Worm (Caenorhabditis elegans) whole organism, L4 larva: ENCODE measurements around the gene M176.5.

ENCODE experiments used
- F10B5.3 ChIP-seq: sonication (generic microtip); optimal IDR thresholded peaks from 2 replicates; lab custom pipeline; 2016; ENCODE audit warnings: mild to moderate bottlenecking, missing genetic modification characterization, missing compliant biosample characterization
- F37D6.2 ChIP-seq: sonication (generic microtip); optimal IDR thresholded peaks from 2 replicates; lab custom pipeline; 2016; ENCODE audit warnings: mild to moderate bottlenecking, missing genetic modification characterization, missing compliant biosample characterization
- F49E8.2 ChIP-seq: sonication (generic microtip); optimal IDR thresholded peaks from 2 replicates; lab custom pipeline; 2016; ENCODE audit warnings: missing compliant biosample characterization, mild to moderate bottlenecking, missing genetic modification characterization, borderline replicate concordance
- R02D3.7 ChIP-seq: fragments of 150-350 bp; sonication (generic microtip); optimal IDR thresholded peaks from 3 replicates; lab custom pipeline; 2014; ENCODE audit warnings: missing biosample characterization, missing genetic modification characterization
- Y48G9A.11 ChIP-seq: fragments of 200-800 bp; sonication (Bioruptor generic); IDR thresholded peaks from 2 replicates; pipeline ENCODE4 v1.3.6; 2022; ENCODE audit warnings: missing genetic modification reagents, missing genetic modification characterization, missing compliant biosample characterization
- Y5F2A.4 ChIP-seq: fragments of 200-800 bp; sonication (Bioruptor generic); optimal IDR thresholded peaks from 2 replicates; lab custom pipeline; 2018; ENCODE audit warnings: mild to moderate bottlenecking, missing genetic modification characterization, missing compliant biosample characterization
- Y75B8A.6 ChIP-seq: fragments of 200-800 bp; sonication (Bioruptor generic); IDR thresholded peaks from 2 replicates; pipeline ENCODE4 v1.3.6; 2022; ENCODE audit warnings: missing genetic modification reagents, missing genetic modification characterization, missing compliant biosample characterization
- ZK546.5 ChIP-seq, 2 experiments: sonication (generic microtip); optimal IDR thresholded peaks; 2 replicates each; lab custom pipeline; 2017; ENCODE audit warnings: missing biosample characterization in 2 of 2, missing genetic modification characterization in 2 of 2
- aly-2 ChIP-seq: sonication (generic microtip); optimal IDR thresholded peaks from 2 replicates; lab custom pipeline; 2018; ENCODE audit warnings: missing biosample characterization, missing genetic modification characterization
- ces-1 ChIP-seq: fragments of 150-350 bp; sonication (generic microtip); optimal IDR thresholded peaks from 4 replicates; lab custom pipeline; 2014; ENCODE audit warnings: missing biosample characterization, missing genetic modification reagents, missing genetic modification characterization
- daf-12 ChIP-seq: fragments of 150-350 bp; optimal IDR thresholded peaks from 2 replicates; lab custom pipeline; 2014; ENCODE audit warnings: missing biosample characterization, missing genetic modification reagents, missing genetic modification characterization
- daf-8 ChIP-seq: fragments of 200-800 bp; sonication (Bioruptor generic); IDR thresholded peaks from 2 replicates; pipeline ENCODE4 v1.3.6; 2022; ENCODE audit warnings: missing genetic modification characterization, missing compliant biosample characterization
- dmd-8 ChIP-seq: fragments of 200-800 bp; sonication (Bioruptor generic); IDR thresholded peaks from 2 replicates; pipeline ENCODE4 v1.3.6; 2022; ENCODE audit warnings: missing genetic modification characterization, missing compliant biosample characterization
- egl-27 ChIP-seq: sonication (generic microtip); optimal IDR thresholded peaks from 3 replicates; lab custom pipeline; 2017; ENCODE audit warnings: missing biosample characterization, missing genetic modification reagents, missing genetic modification characterization
- egl-43 ChIP-seq: fragments of 200-800 bp; sonication (Bioruptor generic); IDR thresholded peaks from 2 replicates; pipeline ENCODE4 v1.3.6; 2022; ENCODE audit warnings: missing genetic modification reagents, missing genetic modification characterization, missing compliant biosample characterization
- fkh-10 ChIP-seq: fragments of 150-350 bp; optimal IDR thresholded peaks from 2 replicates; lab custom pipeline; 2014; ENCODE audit warnings: missing biosample characterization, missing genetic modification reagents, missing genetic modification characterization
- fos-1 ChIP-seq: fragments of 150-350 bp; optimal IDR thresholded peaks from 2 replicates; lab custom pipeline; 2014; ENCODE audit warnings: missing biosample characterization, missing genetic modification characterization
- hif-1 ChIP-seq, 2 experiments: sonication (generic microtip); optimal IDR thresholded peaks; 2 replicates each; lab custom pipeline; 2016 to 2017; ENCODE audit warnings: missing compliant biosample characterization in 2 of 2, missing genetic modification characterization in 2 of 2, missing genetic modification reagents in 2 of 2, missing genotype in 2 of 2, mild to moderate bottlenecking in 1 of 2
- hlh-30 ChIP-seq: sonication (generic microtip); optimal IDR thresholded peaks from 2 replicates; lab custom pipeline; 2017; ENCODE audit warnings: antibody characterized with exemption, mild to moderate bottlenecking, missing genetic modification characterization, missing compliant biosample characterization; ENCODE audit not compliant: insufficient read depth
- lim-7 ChIP-seq: fragments of 200-800 bp; sonication (Bioruptor generic); IDR thresholded peaks from 2 replicates; pipeline ENCODE4 v1.3.6; 2022; ENCODE audit warnings: missing genetic modification characterization, missing compliant biosample characterization
- lin-1 ChIP-seq: fragments of 200-800 bp; sonication (Bioruptor generic); IDR thresholded peaks from 2 replicates; pipeline ENCODE4 v1.3.6; 2022; ENCODE audit warnings: missing genetic modification reagents, missing genetic modification characterization, missing compliant biosample characterization
- lin-15B ChIP-seq: fragments of 150-350 bp; sonication (generic microtip); optimal IDR thresholded peaks from 3 replicates; lab custom pipeline; 2014; ENCODE audit warnings: missing biosample characterization, missing genetic modification characterization
- lin-29 ChIP-seq: fragments of 200-800 bp; sonication (Bioruptor generic); IDR thresholded peaks from 2 replicates; pipeline ENCODE4 v1.3.6; 2022; ENCODE audit warnings: missing genetic modification reagents, missing genetic modification characterization, missing compliant biosample characterization
- lin-38 ChIP-seq: fragments of 200-800 bp; sonication (Bioruptor generic); IDR thresholded peaks from 2 replicates; pipeline ENCODE4 v1.3.6; 2022; ENCODE audit warnings: missing genetic modification reagents, missing genetic modification characterization, missing compliant biosample characterization
- lin-39 ChIP-seq: fragments of 150-350 bp; optimal IDR thresholded peaks from 2 replicates; lab custom pipeline; 2014; ENCODE audit warnings: missing biosample characterization, missing genetic modification reagents, missing genetic modification characterization
- mep-1 ChIP-seq: fragments of 150-350 bp; sonication (generic microtip); optimal IDR thresholded peaks from 3 replicates; lab custom pipeline; 2014; ENCODE audit warnings: missing biosample characterization, missing genetic modification characterization
- mes-2 ChIP-seq: sonication (generic microtip); optimal IDR thresholded peaks from 2 replicates; lab custom pipeline; 2016; ENCODE audit warnings: missing genotype, mild to moderate bottlenecking, missing genetic modification characterization, missing compliant biosample characterization; ENCODE audit not compliant: poor library complexity, severe bottlenecking
- mxl-2 ChIP-seq: fragments of 200-800 bp; sonication (Bioruptor generic); conservative IDR thresholded peaks from 2 replicates; pipeline ENCODE4 v1.3.6; 2022; ENCODE audit warnings: missing genetic modification reagents, missing genetic modification characterization, missing compliant biosample characterization
- nhr-237 ChIP-seq: sonication (generic microtip); optimal IDR thresholded peaks from 2 replicates; lab custom pipeline; 2017; ENCODE audit warnings: missing biosample characterization, missing genetic modification characterization
- nhr-28 ChIP-seq: fragments of 150-350 bp; optimal IDR thresholded peaks from 2 replicates; lab custom pipeline; 2014; ENCODE audit warnings: missing biosample characterization, missing genetic modification characterization
- nhr-41 ChIP-seq: fragments of 200-800 bp; sonication (Bioruptor generic); IDR thresholded peaks from 2 replicates; pipeline ENCODE4 v1.3.6; 2022; ENCODE audit warnings: missing genetic modification reagents, missing genetic modification characterization, missing compliant biosample characterization
- nhr-48 ChIP-seq: sonication (generic microtip); optimal IDR thresholded peaks from 2 replicates; lab custom pipeline; 2016; ENCODE audit warnings: mild to moderate bottlenecking, missing genetic modification characterization, missing compliant biosample characterization
- php-3 ChIP-seq: fragments of 200-800 bp; sonication (Bioruptor generic); IDR thresholded peaks from 2 replicates; pipeline ENCODE4 v1.3.6; 2022; ENCODE audit warnings: missing genetic modification reagents, missing genetic modification characterization, missing compliant biosample characterization
- set-16 ChIP-seq: fragments of 200-800 bp; sonication (Bioruptor generic); IDR thresholded peaks from 2 replicates; pipeline ENCODE4 v1.3.6; 2022; ENCODE audit warnings: missing genetic modification reagents, missing genetic modification characterization, missing compliant biosample characterization
- snpc-4 ChIP-seq: fragments of 150-350 bp; optimal IDR thresholded peaks from 2 replicates; lab custom pipeline; 2014; ENCODE audit warnings: missing biosample characterization, missing genetic modification characterization
- spr-3 ChIP-seq: fragments of 200-800 bp; sonication (Bioruptor generic); optimal IDR thresholded peaks from 2 replicates; lab custom pipeline; 2018; ENCODE audit warnings: mild to moderate bottlenecking, missing genetic modification characterization, missing compliant biosample characterization
- tra-1 ChIP-seq: fragments of 200-800 bp; sonication (Bioruptor generic); IDR thresholded peaks from 2 replicates; pipeline ENCODE4 v1.3.6; 2022; ENCODE audit warnings: missing genetic modification reagents, missing genetic modification characterization, missing compliant biosample characterization
- unc-130 ChIP-seq: sonication (generic microtip); optimal IDR thresholded peaks from 2 replicates; lab custom pipeline; 2016; ENCODE audit warnings: missing genetic modification reagents, missing genetic modification characterization, missing compliant biosample characterization
- unc-62 ChIP-seq, 3 experiments: fragments of 150-350 bp in 1 of 3; sonication (generic microtip); optimal IDR thresholded peaks in 2 of 3; peaks in 1 of 3; 1 replicate in 1 of 3; 2 replicates in 2 of 3; lab custom pipeline; 2014 to 2017; ENCODE audit warnings: missing biosample characterization in 3 of 3, missing genetic modification characterization in 3 of 3, missing genetic modification reagents in 3 of 3, missing genotype in 1 of 3
- vab-7 ChIP-seq: fragments of 200-800 bp; sonication (Bioruptor generic); IDR thresholded peaks from 2 replicates; pipeline ENCODE4 v1.3.6; 2022; ENCODE audit warnings: missing genetic modification reagents, missing genetic modification characterization, missing compliant biosample characterization
- zfp-3 ChIP-seq: fragments of 200-800 bp; sonication (Bioruptor generic); conservative IDR thresholded peaks from 2 replicates; pipeline ENCODE4 v1.3.6; 2022; ENCODE audit warnings: missing genetic modification reagents, missing genetic modification characterization, missing compliant biosample characterization
- zip-2 ChIP-seq: fragments of 150-350 bp; optimal IDR thresholded peaks from 2 replicates; lab custom pipeline; 2014; ENCODE audit warnings: missing biosample characterization, missing genetic modification characterization
- ztf-11 ChIP-seq: fragments of 150-350 bp; optimal IDR thresholded peaks from 2 replicates; lab custom pipeline; 2014; ENCODE audit warnings: missing biosample characterization, missing genetic modification characterization

M176.5 gene

ce11 chrII:9433609-9434008, 6.1 kb upstream of the M176.5 start, which contains the start of gene kin-15:
kin-15 (minus strand) TSS chrII:9433709.
- TF ChIP-seq aly-2 (tag; lab: Kevin White, UChicago) (no peak), Y48G9A.11 (no peak), daf-12 (no peak), unc-62 (GFP tag; optimal IDR thresholded peaks at IDR 0.05 in 1 of 2; lab: Kevin White, UChicago) (no peak), unc-62 (tag; optimal IDR thresholded peaks at IDR 0.05; lab: Kevin White, UChicago) (no peak), daf-8 (GFP tag; lab: Robert Waterston, UW) (no peak), lim-7 (GFP tag; lab: Robert Waterston, UW) (no peak), mes-2 (no peak), nhr-28 (tag; lab: Kevin White, UChicago) (no peak)

- peak; percentile 37 for TF ChIP-seq ces-1
- peak; percentile 42 for TF ChIP-seq fkh-10 (GFP tag; lab: Kevin White, UChicago)
- TF ChIP-seq hif-1 (tag; optimal IDR thresholded peaks at IDR 0.05; lab: Kevin White, UChicago): no peak
- no peak for TF ChIP-seq egl-27 (tag; lab: Kevin White, UChicago)
- no peak for TF ChIP-seq vab-7 (GFP tag; lab: Robert Waterston, UW)
- no peak for TF ChIP-seq lin-1 (GFP tag; lab: Robert Waterston, UW)
- no peak for TF ChIP-seq Y75B8A.6 (GFP tag; lab: Robert Waterston, UW)
- no peak for TF ChIP-seq R02D3.7 (tag; lab: Kevin White, UChicago)
- no peak for TF ChIP-seq hlh-30
- TF ChIP-seq unc-130 (GFP tag; lab: Kevin White, UChicago): no peak
- no peak for TF ChIP-seq F37D6.2 (tag; lab: Kevin White, UChicago)
- TF ChIP-seq ZK546.5 (tag; optimal IDR thresholded peaks at IDR 0.05; lab: Kevin White, UChicago): no peak
These were observed 3.6 kb upstream of the M176.5 start for ce11 chrII:9431119-9431518.

ce11 chrII:9426076-9426475, 1.5 kb downstream of the M176.5 start, which contains the start of gene M176.10:
M176.10 (minus strand) TSS chrII:9426176.
- no peak for TF ChIP-seq set-16 (GFP tag; lab: Robert Waterston, UW)
- TF ChIP-seq F10B5.3 (tag; lab: Kevin White, UChicago): no peak
- no peak for TF ChIP-seq fos-1 (tag; lab: Kevin White, UChicago)
- TF ChIP-seq dmd-8: no peak
- no peak for TF ChIP-seq lin-38
- TF ChIP-seq mep-1 (tag; lab: Kevin White, UChicago): no peak
- TF ChIP-seq zfp-3 (GFP tag; lab: Robert Waterston, UW): no peak
- TF ChIP-seq Y5F2A.4 (GFP tag; lab: Kevin White, UChicago): no peak
- TF ChIP-seq spr-3 (GFP tag; lab: Kevin White, UChicago): no peak
- TF ChIP-seq nhr-48 (tag; lab: Kevin White, UChicago): no peak
- TF ChIP-seq ztf-11: no peak
- TF ChIP-seq nhr-237 (tag; lab: Kevin White, UChicago): no peak
- no peak for TF ChIP-seq egl-43 (GFP tag; lab: Robert Waterston, UW)

ce11 chrII:9421969-9422368, 5.6 kb downstream of the M176.5 start, which contains the start of gene M176.11:
M176.11 (plus strand) TSS chrII:9422269.
- TF ChIP-seq mxl-2 (no peak), mes-2 (no peak), zip-2 (tag; lab: Kevin White, UChicago) (no peak), lin-29 (no peak), daf-8 (GFP tag; lab: Robert Waterston, UW) (no peak), nhr-41 (GFP tag; lab: Robert Waterston, UW) (no peak), ZK546.5 (tag; optimal IDR thresholded peaks at IDR 0.05; lab: Kevin White, UChicago) (no peak), snpc-4 (tag; lab: Kevin White, UChicago) (no peak), lin-39 (tag; lab: Kevin White, UChicago) (no peak), lin-15B (no peak), php-3 (GFP tag; lab: Robert Waterston, UW) (no peak), F49E8.2 (no peak), tra-1 (GFP tag; lab: Robert Waterston, UW) (no peak), zfp-3 (GFP tag; lab: Robert Waterston, UW) (no peak), daf-12 (no peak)
